Worm (Caenorhabditis elegans): Measurements from ENCODE around the gene unc-130.

Gene unc-130

DNA sequence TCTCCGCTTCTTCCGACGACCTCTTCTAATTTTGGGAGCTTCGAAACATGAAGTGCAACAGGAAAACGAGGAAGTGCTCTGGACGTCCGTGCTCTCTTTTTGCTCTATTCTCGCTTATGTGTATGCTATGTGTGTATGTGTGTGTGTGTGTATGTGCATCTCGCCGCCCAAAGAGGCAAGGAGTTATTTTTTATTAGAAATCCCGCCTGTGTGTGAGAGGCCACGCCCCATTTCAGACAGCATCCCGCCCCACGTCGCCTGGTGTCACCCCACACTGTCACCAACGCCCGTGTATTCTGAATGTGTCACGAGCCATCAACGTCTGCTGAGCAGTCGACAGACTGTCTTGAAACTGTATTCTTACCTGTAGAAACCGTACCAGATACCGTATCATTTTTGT, 26.2 kb upstream of the unc-130 start, which contains the start of gene T05B9.2:
Gene T05B9.2, plus strand, starts transcription at position 301 of the 400 bp plus-strand sequence.
- TF ChIP-seq pha-4 (tag; optimal IDR thresholded peaks at IDR 0.05), result no peak
- TF ChIP-seq blmp-1 (tag; optimal IDR thresholded peaks at IDR 0.05), result no peak
- TF ChIP-seq bed-3 (GFP tag; optimal IDR thresholded peaks at IDR 0.05), result no peak
- no peak for TF ChIP-seq nhr-12 (tag; optimal IDR thresholded peaks at IDR 0.05)
- no peak for TF ChIP-seq mep-1 (tag; optimal IDR thresholded peaks at IDR 0.05)
- no peak for TF ChIP-seq nhr-28 (tag; optimal IDR thresholded peaks at IDR 0.05)

DNA sequence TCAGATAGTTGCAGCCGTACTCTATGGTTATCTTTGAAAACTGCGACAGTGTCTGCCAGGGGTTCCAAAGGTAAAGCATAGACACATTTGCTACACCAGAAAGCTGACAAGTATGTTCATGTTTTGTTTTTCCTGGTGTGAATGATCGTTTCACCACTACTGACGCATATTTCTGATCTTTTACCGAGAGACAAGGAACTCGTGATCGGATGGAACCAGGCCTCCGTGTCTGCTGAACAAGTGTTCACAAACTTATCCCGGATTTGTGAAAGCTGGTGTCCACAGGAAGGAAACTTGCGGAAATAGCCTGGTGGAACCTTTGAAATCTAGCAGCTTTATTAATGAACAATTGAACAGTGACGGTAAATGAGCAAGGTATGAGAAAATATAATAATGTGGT, 22.0 kb upstream of the unc-130 start:
- TF ChIP-seq mls-2 (tag; optimal IDR thresholded peaks at IDR 0.05) (no peak), blmp-1 (tag; optimal IDR thresholded peaks at IDR 0.05) (no peak), ceh-39 (tag; optimal IDR thresholded peaks at IDR 0.05) (no peak), nhr-76 (tag; optimal IDR thresholded peaks at IDR 0.05) (no peak), tbx-8 (GFP tag; optimal IDR thresholded peaks at IDR 0.05) (no peak), sem-2 (GFP tag; optimal IDR thresholded peaks at IDR 0.05) (no peak), zip-8 (tag; optimal IDR thresholded peaks at IDR 0.05) (no peak), ceh-83 (GFP tag; optimal IDR thresholded peaks at IDR 0.05) (no peak), cnd-1 (tag; optimal IDR thresholded peaks at IDR 0.05) (no peak), sptf-1 (tag; optimal IDR thresholded peaks at IDR 0.05) (no peak), ceh-43 (GFP tag; optimal IDR thresholded peaks at IDR 0.05) (no peak), unc-39 (tag; optimal IDR thresholded peaks at IDR 0.05) (no peak), elt-1 (tag; optimal IDR thresholded peaks at IDR 0.05; ENCODE audit: borderline replicate concordance, insufficient read depth) (no peak), elt-3 (tag; optimal IDR thresholded peaks at IDR 0.05) (no peak), lin-13 (tag; optimal IDR thresholded peaks at IDR 0.05) (no peak), bed-3 (GFP tag; optimal IDR thresholded peaks at IDR 0.05) (no peak), unc-62 (GFP tag; optimal IDR thresholded peaks at IDR 0.05) (no peak)

DNA sequence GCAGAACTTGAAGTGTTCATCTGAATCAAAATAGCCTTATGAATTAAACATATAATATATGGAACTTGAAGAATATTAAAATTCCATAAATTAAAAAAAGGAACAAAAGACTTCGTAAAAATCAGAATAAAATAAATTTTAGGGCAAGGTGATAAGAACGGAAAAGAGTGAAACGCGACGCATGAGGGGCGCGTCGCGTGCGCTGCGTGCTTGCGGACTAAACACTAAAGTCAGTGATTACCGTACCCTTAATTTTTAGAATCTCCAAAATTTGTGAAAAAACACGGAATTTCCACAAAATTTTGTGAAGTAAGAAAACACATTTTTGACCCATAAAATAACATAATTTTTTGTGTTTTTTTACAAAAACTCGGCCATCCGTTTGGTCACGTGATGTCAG, 20.6 kb upstream of the unc-130 start, which contains the start of gene T05B9.1:
Gene T05B9.1, minus strand, starts transcription at position 20 of the 400 bp plus-strand sequence.
- TF ChIP-seq nhr-76 (tag; optimal IDR thresholded peaks at IDR 0.05), result no peak

ce11 chrII:11268822-11269221, 12.9 kb upstream of the unc-130 start, which contains the start of gene cut-1:
cut-1 (plus strand) TSS chrII:11269122.
- TF ChIP-seq ham-2 (GFP tag; optimal IDR thresholded peaks at IDR 0.05) (no peak), nhr-237 (tag; optimal IDR thresholded peaks at IDR 0.05) (no peak), mep-1 (tag; optimal IDR thresholded peaks at IDR 0.05) (no peak), mls-2 (tag; optimal IDR thresholded peaks at IDR 0.05) (no peak), lin-13 (tag; optimal IDR thresholded peaks at IDR 0.05) (no peak), bed-3 (GFP tag; optimal IDR thresholded peaks at IDR 0.05) (no peak), elt-1 (tag; optimal IDR thresholded peaks at IDR 0.05; ENCODE audit: borderline replicate concordance, insufficient read depth) (no peak), ces-1 (GFP tag; optimal IDR thresholded peaks at IDR 0.05) (no peak), drap-1 (GFP tag; optimal IDR thresholded peaks at IDR 0.05) (no peak), elt-3 (tag; optimal IDR thresholded peaks at IDR 0.05) (no peak), cnd-1 (tag; optimal IDR thresholded peaks at IDR 0.05) (no peak), nhr-2 (tag; optimal IDR thresholded peaks at IDR 0.05) (no peak), zip-8 (tag; optimal IDR thresholded peaks at IDR 0.05) (no peak), M03D4.4 (tag; optimal IDR thresholded peaks at IDR 0.05) (no peak), snpc-4 (tag; optimal IDR thresholded peaks at IDR 0.05) (no peak), sem-2 (GFP tag; optimal IDR thresholded peaks at IDR 0.05) (no peak), ceh-83 (GFP tag; optimal IDR thresholded peaks at IDR 0.05) (no peak), sptf-1 (tag; optimal IDR thresholded peaks at IDR 0.05) (no peak), pha-4 (tag; optimal IDR thresholded peaks at IDR 0.05) (no peak)

- TF ChIP-seq elt-3 (tag; optimal IDR thresholded peaks at IDR 0.05), result no peak
- TF ChIP-seq M03D4.4 (tag; optimal IDR thresholded peaks at IDR 0.05), result no peak
- no peak for TF ChIP-seq nhr-76 (tag; optimal IDR thresholded peaks at IDR 0.05)
- TF ChIP-seq unc-62 (GFP tag; optimal IDR thresholded peaks at IDR 0.05), result no peak
- no peak for TF ChIP-seq snpc-4 (tag; optimal IDR thresholded peaks at IDR 0.05)
These were observed 10.9 kb upstream of the unc-130 start for ce11 chrII:11270829-11271228.

ce11 chrII:11274876-11275275, 6.9 kb upstream of the unc-130 start:
- TF ChIP-seq snpc-4 (tag; optimal IDR thresholded peaks at IDR 0.05), result no peak
- peak; percentile 63 for TF ChIP-seq unc-62 (GFP tag; optimal IDR thresholded peaks at IDR 0.05)
- TF ChIP-seq mep-1 (tag; optimal IDR thresholded peaks at IDR 0.05), result no peak
- TF ChIP-seq unc-120 (tag; optimal IDR thresholded peaks at IDR 0.05; ENCODE audit: poor library complexity, severe bottlenecking), result peak; percentile 24
- no peak for TF ChIP-seq elt-1 (tag; optimal IDR thresholded peaks at IDR 0.05; ENCODE audit: borderline replicate concordance, insufficient read depth)
- no peak for TF ChIP-seq nhr-237 (tag; optimal IDR thresholded peaks at IDR 0.05)
- no peak for TF ChIP-seq ham-2 (GFP tag; optimal IDR thresholded peaks at IDR 0.05)
- TF ChIP-seq cnd-1 (tag; optimal IDR thresholded peaks at IDR 0.05), result no peak
- TF ChIP-seq ceh-83 (GFP tag; optimal IDR thresholded peaks at IDR 0.05), result no peak
- TF ChIP-seq bed-3 (GFP tag; optimal IDR thresholded peaks at IDR 0.05), result no peak
- TF ChIP-seq hlh-1 (tag; optimal IDR thresholded peaks at IDR 0.05), result peak; percentile 79
- no peak for TF ChIP-seq ceh-39 (tag; optimal IDR thresholded peaks at IDR 0.05)
- TF ChIP-seq drap-1 (GFP tag; optimal IDR thresholded peaks at IDR 0.05), result no peak
- no peak for TF ChIP-seq ces-1 (GFP tag; optimal IDR thresholded peaks at IDR 0.05)
